Fruit fly (Drosophila melanogaster) whole organism, adult: ENCODE measurements around the gene Pmi.

ENCODE experiments used
- CG11617 ChIP-seq: fragments of 200-800 bp; sonication (Bioruptor generic); optimal IDR thresholded peaks from 2 replicates; lab custom pipeline; 2017; ENCODE audit warnings: mild to moderate bottlenecking, missing biosample characterization, missing genetic modification reagents, missing genetic modification characterization
- CG12768 ChIP-seq: fragments of 200-800 bp; sonication (Bioruptor generic); optimal IDR thresholded peaks from 2 replicates; lab custom pipeline; 2017; ENCODE audit warnings: missing biosample characterization, missing genetic modification characterization, mild to moderate bottlenecking, moderate library complexity, missing genetic modification reagents
- CG14711 ChIP-seq: fragments of 200-800 bp; sonication (Bioruptor generic); optimal IDR thresholded peaks from 2 replicates; lab custom pipeline; 2018; ENCODE audit warnings: missing biosample characterization, mild to moderate bottlenecking, missing genetic modification characterization, moderate library complexity
- CG1620 ChIP-seq: fragments of 200-800 bp; sonication (Bioruptor generic); optimal IDR thresholded peaks from 2 replicates; lab custom pipeline; 2016; ENCODE audit warnings: missing biosample characterization, missing genetic modification characterization
- CG33017 ChIP-seq: fragments of 200-800 bp; sonication (Bioruptor generic); optimal IDR thresholded peaks from 2 replicates; lab custom pipeline; 2018; ENCODE audit warnings: missing biosample characterization, mild to moderate bottlenecking, missing genetic modification characterization, moderate library complexity
- CG5204 ChIP-seq: fragments of 200-800 bp; sonication (Bioruptor generic); optimal IDR thresholded peaks from 2 replicates; lab custom pipeline; 2016; ENCODE audit warnings: missing biosample characterization, missing genetic modification characterization
- CG7045 ChIP-seq: fragments of 200-800 bp; sonication (Bioruptor generic); optimal IDR thresholded peaks from 2 replicates; lab custom pipeline; 2017; ENCODE audit warnings: missing biosample characterization, mild to moderate bottlenecking, missing genetic modification characterization
- CG7101 ChIP-seq: fragments of 200-800 bp; sonication (Bioruptor generic); optimal IDR thresholded peaks from 2 replicates; lab custom pipeline; 2018; ENCODE audit warnings: missing biosample characterization, mild to moderate bottlenecking, missing genetic modification characterization, moderate library complexity
- Clk ChIP-seq: fragments of 200-800 bp; sonication (Bioruptor generic); optimal IDR thresholded peaks from 2 replicates; lab custom pipeline; 2017; ENCODE audit warnings: missing biosample characterization, missing genetic modification characterization
- Crg-1 ChIP-seq: fragments of 200-800 bp; sonication (Bioruptor generic); optimal IDR thresholded peaks from 2 replicates; lab custom pipeline; 2016; ENCODE audit warnings: missing biosample characterization, missing genetic modification characterization
- Hr96 ChIP-seq: fragments of 200-800 bp; sonication (Bioruptor generic); optimal IDR thresholded peaks from 2 replicates; lab custom pipeline; 2016; ENCODE audit warnings: missing biosample characterization, missing genetic modification characterization
- Mnt ChIP-seq: fragments of 200-800 bp; sonication (Bioruptor generic); optimal IDR thresholded peaks from 2 replicates; lab custom pipeline; 2016; ENCODE audit warnings: missing biosample characterization, mild to moderate bottlenecking, missing genetic modification characterization
- bab1 ChIP-seq: fragments of 200-800 bp; sonication (Bioruptor generic); optimal IDR thresholded peaks from 3 replicates; lab custom pipeline; 2019; ENCODE audit warnings: missing biosample characterization, mild to moderate bottlenecking, missing genetic modification characterization, moderate library complexity
- cic ChIP-seq: fragments of 200-800 bp; sonication (Bioruptor generic); optimal IDR thresholded peaks from 2 replicates; lab custom pipeline; 2017; ENCODE audit warnings: missing biosample characterization, mild to moderate bottlenecking, missing genetic modification characterization, moderate library complexity
- cnc ChIP-seq, 2 experiments: fragments of >200 bp; optimal IDR thresholded peaks; 2 replicates each; lab custom pipeline; 2017
- kay ChIP-seq: fragments of 200-800 bp; sonication (Bioruptor generic); peaks from one replicate; lab custom pipeline; 2016; ENCODE audit warnings: missing biosample characterization, missing genetic modification characterization, borderline replicate concordance
- ovo ChIP-seq: fragments of 200-800 bp; sonication (Bioruptor generic); optimal IDR thresholded peaks from 2 replicates; lab custom pipeline; 2016; ENCODE audit warnings: missing biosample characterization, missing genetic modification characterization
- pad ChIP-seq: fragments of 200-800 bp; sonication (Bioruptor generic); optimal IDR thresholded peaks from 3 replicates; lab custom pipeline; 2017; ENCODE audit warnings: missing biosample characterization, missing genetic modification characterization, mild to moderate bottlenecking, moderate library complexity, missing genetic modification reagents
- tj ChIP-seq: fragments of 200-800 bp; sonication (Bioruptor generic); optimal IDR thresholded peaks from 3 replicates; lab custom pipeline; 2017; ENCODE audit warnings: missing biosample characterization, mild to moderate bottlenecking, missing genetic modification characterization, moderate library complexity
- toe ChIP-seq: fragments of 200-800 bp; sonication (Bioruptor generic); optimal IDR thresholded peaks from 2 replicates; lab custom pipeline; 2016; ENCODE audit warnings: missing biosample characterization, missing genetic modification characterization

Gene Pmi

DNA sequence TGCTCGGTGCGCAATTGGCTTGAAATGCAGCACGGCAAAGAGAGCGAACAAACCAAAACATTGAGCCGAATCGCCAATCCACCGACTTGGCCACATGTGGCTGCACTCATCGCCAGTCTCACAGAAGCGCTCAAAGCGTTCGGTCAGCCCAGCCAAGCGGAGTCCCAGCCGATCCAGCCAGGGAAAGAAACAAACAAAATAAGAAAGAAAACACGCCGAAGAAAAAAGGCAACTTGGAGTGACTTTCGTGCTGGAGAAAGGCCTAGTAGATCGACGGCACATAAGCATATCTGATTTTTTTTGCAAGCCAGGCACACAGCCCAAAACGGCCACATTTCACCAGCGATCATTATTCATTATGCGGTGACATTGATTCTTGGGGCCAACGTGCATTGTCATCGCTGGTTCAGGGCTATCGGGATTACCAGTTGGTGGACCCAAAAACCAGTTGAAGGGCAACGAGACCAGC, 22.2 kb downstream of the Pmi start:
- no peak for TF ChIP-seq CG7045 (GFP tag; lab: Kevin White, UChicago)
- no peak for TF ChIP-seq cnc (optimal IDR thresholded peaks at IDR 0.05; lab: Kevin White, UChicago)
- no peak for TF ChIP-seq Crg-1 (GFP tag; lab: Kevin White, UChicago)
- no peak for TF ChIP-seq CG5204 (GFP tag; lab: Kevin White, UChicago)
- TF ChIP-seq CG12768 = no peak
- no peak for TF ChIP-seq pad (GFP tag; lab: Kevin White, UChicago)
- TF ChIP-seq toe = no peak
- no peak for TF ChIP-seq CG11617
- no peak for TF ChIP-seq bab1
- no peak for TF ChIP-seq CG14711 (tag; lab: Kevin White, UChicago)
- no peak for TF ChIP-seq CG7101

DNA sequence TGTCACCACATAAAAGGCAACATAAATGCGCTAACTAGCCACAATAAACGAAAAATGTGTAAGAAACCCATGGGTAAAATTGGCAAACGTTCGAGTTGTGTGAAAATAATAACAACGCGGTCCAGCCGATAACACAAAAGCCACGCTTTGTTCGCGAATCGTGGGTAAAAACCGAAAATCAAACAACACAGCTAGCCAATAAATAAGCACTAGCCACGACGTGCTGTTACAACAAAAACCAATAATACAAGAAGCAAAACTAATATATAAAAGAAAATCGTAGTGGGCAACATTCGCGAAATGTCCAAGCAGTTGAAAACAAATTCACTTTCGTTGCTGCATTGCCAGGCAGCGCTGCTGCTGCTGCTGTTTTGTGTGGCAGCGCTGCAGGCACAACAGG, 22.9 kb downstream of the Pmi start, which contains the start of gene CG42272:
Gene CG42272 (plus strand): TSS at position 301 of the 400 bp plus-strand sequence.
- TF ChIP-seq CG14711 (tag; lab: Kevin White, UChicago) (no peak), Clk (GFP tag; lab: Kevin White, UChicago) (no peak), cnc (optimal IDR thresholded peaks at IDR 0.05; lab: Kevin White, UChicago) (no peak), cic (GFP tag; lab: Kevin White, UChicago) (no peak), Crg-1 (GFP tag; lab: Kevin White, UChicago) (no peak), Hr96 (GFP tag; lab: Kevin White, UChicago) (no peak), bab1 (no peak), CG33017 (tag; lab: Kevin White, UChicago) (no peak), tj (GFP tag; lab: Kevin White, UChicago) (no peak), CG7045 (GFP tag; lab: Kevin White, UChicago) (no peak), pad (GFP tag; lab: Kevin White, UChicago) (no peak)

DNA sequence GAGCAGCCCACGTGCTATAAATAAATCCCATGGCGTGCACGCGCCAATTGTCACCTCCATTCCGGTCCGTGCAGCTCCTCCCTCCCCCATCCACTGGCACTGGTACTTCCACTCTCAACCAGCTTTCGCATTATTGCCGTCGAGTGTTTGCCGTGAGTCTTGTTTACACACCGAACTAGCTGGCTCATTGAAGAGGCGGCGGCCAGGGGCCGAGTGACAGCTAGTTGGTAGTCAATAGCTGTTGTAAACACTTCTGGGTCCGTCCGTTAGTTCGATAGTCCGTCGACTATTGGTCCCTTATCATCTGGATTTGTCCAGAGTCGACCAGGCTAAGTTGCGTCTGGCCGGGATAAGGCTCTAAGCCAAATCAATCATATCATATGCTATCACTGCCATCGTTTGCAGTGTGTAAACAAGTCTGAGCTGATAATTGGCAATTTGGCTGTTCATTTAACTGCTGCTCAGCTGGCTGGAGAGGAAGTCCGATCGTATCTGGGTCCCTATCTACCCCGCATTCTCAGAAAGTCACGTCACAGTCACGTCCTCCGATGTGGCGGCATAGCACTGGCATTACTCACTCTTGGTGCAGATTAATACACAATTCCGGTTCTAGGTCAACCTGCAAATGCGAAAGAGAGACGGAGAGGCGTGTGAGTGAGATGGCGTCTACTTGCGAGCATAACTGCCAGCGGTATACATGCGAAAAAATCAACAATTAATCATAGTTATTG, 27.7 kb downstream of the Pmi start:
- peak; percentile 98 for TF ChIP-seq cic (GFP tag; lab: Kevin White, UChicago)
- TF ChIP-seq cnc (optimal IDR thresholded peaks at IDR 0.05; lab: Kevin White, UChicago) = no peak
- TF ChIP-seq Crg-1 (GFP tag; lab: Kevin White, UChicago) = peak; percentile 64
- peak; percentile 93 for TF ChIP-seq Mnt (GFP tag; lab: Kevin White, UChicago)
- TF ChIP-seq CG7045 (GFP tag; lab: Kevin White, UChicago) = peak; percentile 70
- peak; percentile 14 for TF ChIP-seq CG33017 (tag; lab: Kevin White, UChicago)
- TF ChIP-seq tj (GFP tag; lab: Kevin White, UChicago) = no peak
- TF ChIP-seq pad (GFP tag; lab: Kevin White, UChicago) = peak; percentile 57
- TF ChIP-seq CG11617 = peak; percentile 53
- TF ChIP-seq Clk (GFP tag; lab: Kevin White, UChicago) = peak; percentile 69
- TF ChIP-seq CG14711 (tag; lab: Kevin White, UChicago) = peak; percentile 24
- no peak for TF ChIP-seq Hr96 (GFP tag; lab: Kevin White, UChicago)
- peak; percentile 64 for TF ChIP-seq CG7101
- peak; percentile 67 for TF ChIP-seq CG1620 (GFP tag; lab: Kevin White, UChicago)
- TF ChIP-seq kay = no peak
- peak; percentile 88 for TF ChIP-seq CG12768
- peak; percentile 31 for TF ChIP-seq toe
- TF ChIP-seq ovo (GFP tag; lab: Kevin White, UChicago) = peak; percentile 75
- TF ChIP-seq bab1 = no peak
- no peak for TF ChIP-seq CG5204 (GFP tag; lab: Kevin White, UChicago)

DNA sequence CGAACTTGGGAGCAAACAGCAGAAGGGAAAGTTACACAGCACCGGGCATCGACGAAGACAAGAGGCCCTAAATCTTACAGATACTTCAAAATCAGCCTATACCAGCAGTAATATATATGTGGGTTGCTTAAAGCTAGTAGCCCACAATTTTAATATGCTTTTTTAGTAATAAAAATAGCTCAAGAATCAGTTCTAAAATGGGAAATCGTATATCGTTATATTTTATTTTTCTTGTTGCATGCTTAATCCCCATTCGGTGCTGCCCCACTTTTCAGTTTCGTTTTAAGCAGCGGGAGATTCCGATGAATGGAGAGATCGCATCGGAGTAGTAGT, 28.2 kb downstream of the Pmi start:
- TF ChIP-seq CG11617 (no peak), bab1 (no peak), Mnt (GFP tag; lab: Kevin White, UChicago) (no peak), tj (GFP tag; lab: Kevin White, UChicago) (no peak), CG33017 (tag; lab: Kevin White, UChicago) (no peak), cic (GFP tag; lab: Kevin White, UChicago) (no peak), ovo (GFP tag; lab: Kevin White, UChicago) (no peak), kay (no peak), cnc (optimal IDR thresholded peaks at IDR 0.05; lab: Kevin White, UChicago) (no peak), Clk (GFP tag; lab: Kevin White, UChicago) (no peak), Hr96 (GFP tag; lab: Kevin White, UChicago) (no peak), CG12768 (no peak), CG5204 (GFP tag; lab: Kevin White, UChicago) (no peak), toe (no peak), pad (GFP tag; lab: Kevin White, UChicago) (no peak), CG14711 (tag; lab: Kevin White, UChicago) (no peak), Crg-1 (GFP tag; lab: Kevin White, UChicago) (no peak)

DNA sequence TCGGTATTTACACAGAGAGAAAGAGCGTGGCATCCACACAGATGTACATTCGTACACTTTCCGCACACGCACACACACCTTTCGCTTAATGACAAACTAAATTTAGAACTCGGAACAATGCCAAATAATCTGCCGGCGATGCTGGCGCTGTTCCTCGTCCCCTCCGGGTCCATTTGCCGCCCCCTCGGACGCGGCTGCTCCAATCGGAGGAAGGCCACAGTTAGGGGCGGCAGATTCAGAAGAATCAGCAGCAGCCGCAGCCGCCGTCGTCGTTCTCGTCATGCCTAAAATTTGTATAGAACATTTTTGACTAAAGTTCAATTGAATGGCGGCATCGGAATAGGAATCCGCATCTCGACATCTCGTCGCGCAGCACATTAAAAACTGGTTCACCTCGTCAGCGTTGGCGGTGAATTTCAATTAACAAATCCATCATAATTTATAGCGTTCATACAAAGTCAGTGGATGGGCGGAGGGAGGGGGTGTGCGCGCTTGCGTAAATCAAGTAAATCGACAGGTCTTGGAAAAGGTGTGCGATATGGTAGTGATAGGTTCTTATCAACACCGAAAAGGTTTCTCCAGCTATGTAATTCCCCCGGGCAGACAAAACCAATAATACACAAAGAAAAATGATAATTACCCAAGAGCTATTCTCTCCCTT, 28.8 kb downstream of the Pmi start:
- TF ChIP-seq ovo (GFP tag; lab: Kevin White, UChicago) = no peak
- no peak for TF ChIP-seq cnc (optimal IDR thresholded peaks at IDR 0.05; lab: Kevin White, UChicago)
- no peak for TF ChIP-seq Clk (GFP tag; lab: Kevin White, UChicago)
- no peak for TF ChIP-seq cic (GFP tag; lab: Kevin White, UChicago)
- TF ChIP-seq CG33017 (tag; lab: Kevin White, UChicago) = no peak
- TF ChIP-seq Mnt (GFP tag; lab: Kevin White, UChicago) = no peak
- no peak for TF ChIP-seq pad (GFP tag; lab: Kevin White, UChicago)
- TF ChIP-seq CG1620 (GFP tag; lab: Kevin White, UChicago) = no peak
- no peak for TF ChIP-seq tj (GFP tag; lab: Kevin White, UChicago)
- TF ChIP-seq Hr96 (GFP tag; lab: Kevin White, UChicago) = no peak
- no peak for TF ChIP-seq CG11617
- TF ChIP-seq bab1 = no peak
